Fruit fly (Drosophila melanogaster) whole organism, prepupa: Measurements from ENCODE around the gene CG32454.

Source experiments
- CG11294 ChIP-seq: fragments of 200-800 bp; sonication (Bioruptor generic); IDR thresholded peaks from 2 replicates; pipeline ENCODE4 v1.3.6; 2022; ENCODE audit warnings: missing biosample characterization, missing genetic modification characterization
- CG11902 ChIP-seq: fragments of 200-800 bp; sonication (Bioruptor generic); optimal IDR thresholded peaks from 3 replicates; lab custom pipeline; 2016; ENCODE audit warnings: missing biosample characterization, missing genetic modification characterization
- CG16779 ChIP-seq: fragments of 200-800 bp; sonication (Bioruptor generic); optimal IDR thresholded peaks from 3 replicates; lab custom pipeline; 2017; ENCODE audit warnings: missing biosample characterization, mild to moderate bottlenecking, missing genetic modification characterization
- CG3032 ChIP-seq: fragments of 200-800 bp; optimal IDR thresholded peaks from 2 replicates; lab custom pipeline; 2019; ENCODE audit warnings: missing biosample characterization, mild to moderate bottlenecking, missing genetic modification characterization, moderate library complexity
- CG31627 ChIP-seq: fragments of 200-800 bp; sonication (Bioruptor generic); optimal IDR thresholded peaks from 3 replicates; lab custom pipeline; 2016; ENCODE audit warnings: missing biosample characterization, missing genetic modification characterization
- CG34406 ChIP-seq: fragments of 200-800 bp; sonication (Bioruptor generic); optimal IDR thresholded peaks from 3 replicates; lab custom pipeline; 2016; ENCODE audit warnings: missing biosample characterization, missing genetic modification characterization
- CG9139 ChIP-seq: fragments of 200-800 bp; sonication (Bioruptor generic); optimal IDR thresholded peaks from 3 replicates; lab custom pipeline; 2017; ENCODE audit warnings: missing biosample characterization, mild to moderate bottlenecking, missing genetic modification characterization
- Gug ChIP-seq: fragments of 200-800 bp; sonication (Bioruptor generic); IDR thresholded peaks from 2 replicates; pipeline ENCODE4 v1.3.6; 2022; ENCODE audit warnings: missing biosample characterization, missing genetic modification characterization
- Hr4 ChIP-seq: fragments of 200-800 bp; sonication (Bioruptor generic); optimal IDR thresholded peaks from 3 replicates; lab custom pipeline; 2016; ENCODE audit warnings: missing biosample characterization, missing genetic modification characterization
- fd85E ChIP-seq: fragments of 200-800 bp; sonication (Bioruptor generic); optimal IDR thresholded peaks from 3 replicates; lab custom pipeline; 2016; ENCODE audit warnings: missing biosample characterization, missing genetic modification characterization
- topi ChIP-seq: fragments of 200-800 bp; sonication (Bioruptor generic); optimal IDR thresholded peaks from 3 replicates; lab custom pipeline; 2016; ENCODE audit warnings: missing biosample characterization, missing genetic modification characterization

DNA sequence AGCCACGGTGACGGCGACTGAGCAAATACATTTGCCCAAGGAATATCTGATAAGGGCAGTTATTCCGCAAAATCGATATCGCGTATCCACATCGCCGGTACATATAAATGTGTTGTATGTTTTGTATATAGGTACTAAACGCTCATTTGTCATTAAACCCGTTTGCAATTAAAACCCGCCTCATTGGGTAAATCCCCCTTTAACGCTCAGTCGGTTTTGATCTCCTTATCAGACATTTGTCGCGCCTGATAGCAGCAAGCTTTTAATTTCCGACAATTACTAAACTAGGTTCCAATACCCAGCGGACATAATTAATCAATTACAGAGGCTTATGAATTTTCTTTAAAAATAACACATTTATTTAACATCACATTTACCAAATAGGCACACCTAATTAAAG is 1.8 kb downstream of the CG32454 start:
- TF ChIP-seq CG31627 (GFP tag; lab: Kevin White, UChicago) (no peak), CG9139 (GFP tag; lab: Kevin White, UChicago) (no peak), Gug (GFP tag; lab: Robert Waterston, UW) (no peak), CG16779 (no peak), topi (GFP tag; lab: Kevin White, UChicago) (no peak), CG11902 (no peak), CG11294 (GFP tag; lab: Robert Waterston, UW) (no peak), fd85E (GFP tag; lab: Kevin White, UChicago) (no peak), CG3032 (tag; lab: Kevin White, UChicago) (no peak), Hr4 (no peak), CG34406 (GFP tag; lab: Kevin White, UChicago) (no peak)
